Fruit fly (Drosophila melanogaster) S2 (cell line): ENCODE data around the gene CG34140.

Source experiments
- CG8478 ChIP-seq: fragments of >200 bp; optimal IDR thresholded peaks from 2 replicates; lab custom pipeline; 2018
- CTCF ChIP-seq, 2 experiments: fragments of >200 bp; optimal IDR thresholded peaks; 2 replicates each; lab custom pipeline; 2018

Gene CG34140

DNA sequence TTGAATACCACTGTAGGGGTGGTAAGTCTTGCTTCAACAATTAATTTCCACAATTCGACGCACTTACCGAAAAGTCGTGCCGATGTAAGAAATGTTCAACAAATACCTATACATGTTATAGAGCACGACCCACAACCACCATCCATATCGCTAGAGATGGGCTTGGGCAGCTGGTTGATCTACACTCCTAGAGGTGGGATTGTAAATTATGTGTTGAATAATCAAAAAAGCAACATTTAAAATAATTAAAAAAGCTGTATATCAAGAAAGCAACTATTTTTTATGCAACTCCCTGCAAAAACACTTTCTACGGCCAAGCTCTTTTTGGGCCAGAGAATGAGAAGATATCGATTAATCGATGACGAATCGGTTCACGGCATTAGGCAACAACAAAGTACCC lies at the start of gene CG34140, which contains the start of the genes Mkp and Mtch:
Gene CG34140 (minus strand): TSS at position 174 of the 400 bp plus-strand sequence.
Gene Mkp (minus strand): TSS at position 290 of the 400 bp plus-strand sequence.
Gene Mtch (plus strand): TSS at position 376 of the 400 bp plus-strand sequence.
- TF ChIP-seq CG8478 (lab: Kevin White, UChicago) (no peak), CTCF (optimal IDR thresholded peaks at IDR 0.05; lab: Kevin White, UChicago) (no peak)

- TF ChIP-seq CTCF (optimal IDR thresholded peaks at IDR 0.05; lab: Kevin White, UChicago) = no peak
- no peak for TF ChIP-seq CG8478 (lab: Kevin White, UChicago)
These were observed 49.0 kb upstream of the CG34140 start, which contains the start of gene CG34453 for dm6 chr3L:233251-233650. CG34453 (minus strand) TSS chr3L:233351.

dm6 chr3L:232267-232666 lies 48.0 kb upstream of the CG34140 start, which contains the start of gene CG34454:
CG34454 (minus strand) TSS chr3L:232350.
- TF ChIP-seq CG8478 (lab: Kevin White, UChicago) = no peak
- TF ChIP-seq CTCF (optimal IDR thresholded peaks at IDR 0.05; lab: Kevin White, UChicago) = no peak

dm6 chr3L:231504-231903 lies 47.3 kb upstream of the CG34140 start, which contains the start of gene CG42846:
CG42846 (minus strand) TSS chr3L:231604.
- TF ChIP-seq CG8478 (lab: Kevin White, UChicago) (no peak), CTCF (optimal IDR thresholded peaks at IDR 0.05; lab: Kevin White, UChicago) (no peak)

- TF ChIP-seq CG8478 (lab: Kevin White, UChicago) (no peak), CTCF (optimal IDR thresholded peaks at IDR 0.05; lab: Kevin White, UChicago) (no peak)
These were observed 40.9 kb upstream of the CG34140 start for dm6 chr3L:225120-225519.

dm6 chr3L:224004-224951 lies 40.1 kb upstream of the CG34140 start:
- TF ChIP-seq CTCF (optimal IDR thresholded peaks at IDR 0.05; lab: Kevin White, UChicago) (no peak), CG8478 (lab: Kevin White, UChicago) (no peak)

dm6 chr3L:223019-223902 lies 39.0 kb upstream of the CG34140 start, which contains the start of the genes pyx and CG33229:
pyx (minus strand) TSS chr3L:223069.
CG33229 (plus strand) TSS chr3L:223852.
- no peak for TF ChIP-seq CTCF (optimal IDR thresholded peaks at IDR 0.05; lab: Kevin White, UChicago)
- no peak for TF ChIP-seq CG8478 (lab: Kevin White, UChicago)

- no peak for TF ChIP-seq CTCF (optimal IDR thresholded peaks at IDR 0.05; lab: Kevin White, UChicago)
- TF ChIP-seq CG8478 (lab: Kevin White, UChicago) = no peak
These were observed 33.4 kb upstream of the CG34140 start, which contains the start of gene CG13877 for dm6 chr3L:217480-218118. CG13877 (plus strand) TSS chr3L:218068.

DNA sequence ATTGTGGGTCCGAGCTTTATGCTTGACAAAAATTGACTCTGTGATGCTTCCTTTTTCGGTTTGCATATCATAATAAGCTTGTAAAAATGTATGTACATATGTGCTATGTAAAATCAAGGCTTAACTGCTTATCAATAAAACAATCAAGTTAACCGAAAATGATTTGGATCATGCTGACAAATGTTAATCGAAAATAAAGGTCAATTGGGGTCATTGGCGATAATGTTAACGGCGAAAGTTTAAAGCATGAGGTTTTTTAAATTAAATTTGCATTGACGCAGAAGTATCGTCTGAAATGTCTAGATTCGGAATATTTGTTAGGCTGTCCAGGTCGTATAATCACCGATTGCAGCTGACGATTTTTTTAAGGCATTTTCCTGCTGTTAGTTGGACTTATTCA lies 32.1 kb upstream of the CG34140 start, which contains the start of gene Kaz1-ORFB:
Gene Kaz1-ORFB (plus strand): TSS at position 301 of the 400 bp plus-strand sequence.
- TF ChIP-seq CG8478 (lab: Kevin White, UChicago) (no peak), CTCF (optimal IDR thresholded peaks at IDR 0.05; lab: Kevin White, UChicago) (no peak)

DNA sequence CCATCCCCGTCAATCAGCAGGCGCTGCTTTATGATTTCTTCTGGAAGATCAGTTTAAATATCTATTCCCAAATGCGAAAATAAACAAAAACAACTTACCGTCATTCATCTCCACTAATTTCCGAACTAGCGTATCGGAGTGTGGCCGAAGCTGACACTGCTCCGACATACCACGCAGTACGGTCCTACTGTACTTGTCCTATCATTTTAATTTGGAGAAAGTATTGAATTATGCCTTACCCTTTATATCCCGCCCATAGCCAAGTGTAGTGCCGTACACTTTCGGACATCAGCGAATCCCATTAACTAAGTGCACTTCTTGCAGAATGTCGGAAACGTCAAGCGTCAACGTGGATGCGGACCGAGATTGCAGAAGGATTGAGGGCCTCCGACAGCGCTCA lies 28.3 kb upstream of the CG34140 start, which contains the start of the genes thoc7 and Dis3l2:
Gene thoc7 (minus strand): TSS at position 168 of the 400 bp plus-strand sequence.
Gene Dis3l2 (plus strand): TSS at position 190 of the 400 bp plus-strand sequence.
- no peak for TF ChIP-seq CTCF (optimal IDR thresholded peaks at IDR 0.05; lab: Kevin White, UChicago)
- no peak for TF ChIP-seq CG8478 (lab: Kevin White, UChicago)

DNA sequence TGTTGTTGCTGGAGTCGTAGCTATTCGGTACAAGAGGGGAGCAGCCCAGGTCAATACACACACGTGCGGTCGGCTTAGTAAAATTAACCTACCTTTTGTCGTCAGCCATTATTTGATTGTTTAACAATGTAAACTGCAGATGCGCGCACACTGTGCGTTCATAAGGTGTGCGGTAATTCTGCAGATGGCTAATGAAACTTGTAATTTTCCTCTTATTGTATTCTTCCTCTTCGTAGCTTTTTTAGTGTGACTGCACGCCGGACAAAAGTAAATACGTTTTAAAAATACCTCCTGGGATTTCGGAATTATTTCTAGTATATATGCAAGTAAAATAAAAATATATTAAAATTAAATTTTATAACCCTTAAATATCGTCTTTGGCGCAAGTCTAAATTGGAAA lies 27.0 kb upstream of the CG34140 start, which contains the start of gene Prp4k:
Gene Prp4k (minus strand): TSS at position 258 of the 400 bp plus-strand sequence.
- TF ChIP-seq CTCF (optimal IDR thresholded peaks at IDR 0.05; lab: Kevin White, UChicago) (no peak), CG8478 (lab: Kevin White, UChicago) (no peak)

dm6 chr3L:205723-206284 lies 21.6 kb upstream of the CG34140 start, which contains the start of the genes Gk1 and CG13876:
Gk1 (minus strand) TSS chr3L:205844.
CG13876 (plus strand) TSS chr3L:206134.
- TF ChIP-seq CG8478 (lab: Kevin White, UChicago) = no peak
- no peak for TF ChIP-seq CTCF (optimal IDR thresholded peaks at IDR 0.05; lab: Kevin White, UChicago)
